Fruit fly (Drosophila melanogaster) whole organism, embryonic: ENCODE results near the gene CG5902.

Experiments used
- CG10654 ChIP-seq: fragments of 200-800 bp; sonication (Bioruptor generic); optimal IDR thresholded peaks from 2 replicates; lab custom pipeline; 2016; ENCODE audit warnings: missing biosample characterization, missing genetic modification characterization
- CG10959 ChIP-seq: fragments of 200-800 bp; sonication (Bioruptor generic); IDR thresholded peaks from 2 replicates; pipeline ENCODE4 v1.3.6; 2022; ENCODE audit warnings: missing biosample characterization, missing genetic modification characterization
- CG11085 ChIP-seq: fragments of 200-800 bp; sonication (Bioruptor generic); IDR thresholded peaks from 2 replicates; pipeline ENCODE4 v1.3.6; 2022; ENCODE audit warnings: missing biosample characterization, missing genetic modification characterization
- CG11247 ChIP-seq: fragments of 200-800 bp; sonication (Bioruptor generic); IDR thresholded peaks from 2 replicates; pipeline ENCODE4 v1.3.6; 2022; ENCODE audit warnings: missing biosample characterization, missing genetic modification characterization
- CG12104 ChIP-seq: fragments of 200-800 bp; sonication (Bioruptor generic); optimal IDR thresholded peaks from 3 replicates; lab custom pipeline; 2016; ENCODE audit warnings: missing biosample characterization, missing genetic modification characterization
- CG12236 ChIP-seq: fragments of 200-800 bp; sonication (Bioruptor generic); optimal IDR thresholded peaks from 2 replicates; lab custom pipeline; 2016; ENCODE audit warnings: missing biosample characterization, missing genetic modification characterization
- CG12391 ChIP-seq: fragments of 200-800 bp; sonication (Bioruptor generic); optimal IDR thresholded peaks from 3 replicates; lab custom pipeline; 2018; ENCODE audit warnings: missing biosample characterization, mild to moderate bottlenecking, missing genetic modification characterization, moderate library complexity
- CG12942 ChIP-seq: fragments of 200-800 bp; sonication (Bioruptor generic); optimal IDR thresholded peaks from 3 replicates; lab custom pipeline; 2016; ENCODE audit warnings: missing biosample characterization, missing genetic modification characterization
- CG13775 ChIP-seq: fragments of 200-800 bp; sonication (Bioruptor generic); optimal IDR thresholded peaks from 3 replicates; lab custom pipeline; 2017; ENCODE audit warnings: missing biosample characterization, mild to moderate bottlenecking, missing genetic modification characterization
- CG14965 ChIP-seq: fragments of 200-800 bp; sonication (Bioruptor generic); optimal IDR thresholded peaks from 2 replicates; lab custom pipeline; 2016; ENCODE audit warnings: missing biosample characterization, missing genetic modification characterization, borderline replicate concordance
- CG15011 ChIP-seq: fragments of 200-800 bp; sonication (Bioruptor generic); optimal IDR thresholded peaks from 3 replicates; lab custom pipeline; 2018; ENCODE audit warnings: missing biosample characterization, mild to moderate bottlenecking, missing genetic modification characterization
- CG1602 ChIP-seq: fragments of 200-800 bp; sonication (Bioruptor generic); optimal IDR thresholded peaks from 3 replicates; lab custom pipeline; 2016; ENCODE audit warnings: missing biosample characterization, missing genetic modification characterization
- CG17829 ChIP-seq: fragments of 200-800 bp; optimal IDR thresholded peaks from 2 replicates; lab custom pipeline; 2019; ENCODE audit warnings: missing biosample characterization, mild to moderate bottlenecking, missing genetic modification characterization, moderate library complexity
- CG32772 ChIP-seq: fragments of 200-800 bp; sonication (Bioruptor generic); IDR thresholded peaks from 2 replicates; pipeline ENCODE4 v1.3.6; 2022; ENCODE audit warnings: missing biosample characterization, missing genetic modification characterization
- CG4854 ChIP-seq: fragments of 200-800 bp; sonication (Bioruptor generic); optimal IDR thresholded peaks from 2 replicates; lab custom pipeline; 2016; ENCODE audit warnings: missing biosample characterization, missing genetic modification characterization, inconsistent platforms
- CG6175 ChIP-seq: fragments of 200-800 bp; sonication (Bioruptor generic); IDR thresholded peaks from 3 replicates; pipeline ENCODE4 v1.3.6; 2022; ENCODE audit warnings: missing biosample characterization, missing genetic modification characterization
- CG6813 ChIP-seq: fragments of 200-800 bp; sonication (Bioruptor generic); optimal IDR thresholded peaks from 2 replicates; lab custom pipeline; 2017; ENCODE audit warnings: missing biosample characterization, missing genetic modification characterization, mild to moderate bottlenecking, moderate library complexity, missing genetic modification reagents
- CG7786 ChIP-seq: fragments of 200-800 bp; sonication (Bioruptor generic); optimal IDR thresholded peaks from 2 replicates; lab custom pipeline; 2016; ENCODE audit warnings: missing biosample characterization, missing genetic modification characterization
- CG7928 ChIP-seq: fragments of 200-800 bp; sonication (Bioruptor generic); optimal IDR thresholded peaks from 2 replicates; lab custom pipeline; 2017; ENCODE audit warnings: missing biosample characterization, mild to moderate bottlenecking, missing genetic modification characterization
- D19A ChIP-seq: fragments of 200-800 bp; optimal IDR thresholded peaks from 3 replicates; lab custom pipeline; 2019; ENCODE audit warnings: missing biosample characterization, mild to moderate bottlenecking, missing genetic modification characterization, moderate library complexity
- Dbx ChIP-seq: fragments of 200-800 bp; sonication (Bioruptor generic); IDR thresholded peaks from 3 replicates; pipeline ENCODE4 v1.3.6; 2022; ENCODE audit warnings: missing biosample characterization, missing genetic modification characterization
- Hey ChIP-seq: fragments of 200-800 bp; sonication (Bioruptor generic); optimal IDR thresholded peaks from 3 replicates; lab custom pipeline; 2018; ENCODE audit warnings: missing biosample characterization, mild to moderate bottlenecking, missing genetic modification characterization
- HmgD ChIP-seq: fragments of 200-800 bp; sonication (Bioruptor generic); optimal IDR thresholded peaks from 3 replicates; lab custom pipeline; 2016; ENCODE audit warnings: missing biosample characterization, missing genetic modification characterization
- Hsf ChIP-seq: fragments of 200-800 bp; sonication (Bioruptor generic); optimal IDR thresholded peaks from 3 replicates; lab custom pipeline; 2016; ENCODE audit warnings: missing biosample characterization, missing genetic modification characterization
- MESR4 ChIP-seq: fragments of 200-800 bp; sonication (Bioruptor generic); optimal IDR thresholded peaks from 2 replicates; lab custom pipeline; 2018; ENCODE audit warnings: missing biosample characterization, mild to moderate bottlenecking, missing genetic modification characterization, moderate library complexity
- Myb ChIP-seq: fragments of 200-800 bp; sonication (Bioruptor generic); optimal IDR thresholded peaks from 2 replicates; lab custom pipeline; 2016; ENCODE audit warnings: missing biosample characterization, missing genetic modification characterization
- Xbp1 ChIP-seq: fragments of 200-800 bp; sonication (Bioruptor generic); optimal IDR thresholded peaks from 3 replicates; lab custom pipeline; 2016; ENCODE audit warnings: missing biosample characterization, mild to moderate bottlenecking, missing genetic modification characterization
- YL-1 ChIP-seq: fragments of 200-800 bp; sonication (Bioruptor generic); optimal IDR thresholded peaks from 3 replicates; lab custom pipeline; 2017; ENCODE audit warnings: missing biosample characterization, mild to moderate bottlenecking, missing genetic modification characterization
- bigmax ChIP-seq: fragments of 200-800 bp; sonication (Bioruptor generic); optimal IDR thresholded peaks from 2 replicates; lab custom pipeline; 2018; ENCODE audit warnings: missing biosample characterization, mild to moderate bottlenecking, missing genetic modification characterization
- chinmo ChIP-seq: fragments of 200-800 bp; sonication (Bioruptor generic); IDR thresholded peaks from 4 replicates; pipeline ENCODE4 v1.3.6; 2022; ENCODE audit warnings: missing biosample characterization, missing genetic modification characterization; ENCODE audit not compliant: partially characterized antibody
- croc ChIP-seq: fragments of 200-800 bp; sonication (Bioruptor generic); conservative IDR thresholded peaks from 3 replicates; pipeline ENCODE4 v1.3.6; 2022; ENCODE audit warnings: missing biosample characterization, missing genetic modification characterization
- dmrt11E ChIP-seq: fragments of 200-800 bp; sonication (Bioruptor generic); optimal IDR thresholded peaks from 3 replicates; lab custom pipeline; 2018; ENCODE audit warnings: missing biosample characterization, mild to moderate bottlenecking, missing genetic modification characterization, moderate library complexity
- ems ChIP-seq: fragments of 200-800 bp; sonication (Bioruptor generic); optimal IDR thresholded peaks from 3 replicates; lab custom pipeline; 2016; ENCODE audit warnings: missing biosample characterization, missing genetic modification characterization
- fd102C ChIP-seq: fragments of 200-800 bp; sonication (Bioruptor generic); optimal IDR thresholded peaks from 2 replicates; lab custom pipeline; 2018; ENCODE audit warnings: missing biosample characterization, mild to moderate bottlenecking, missing genetic modification characterization, moderate library complexity
- gem ChIP-seq: fragments of 200-800 bp; sonication (Bioruptor generic); optimal IDR thresholded peaks from 2 replicates; lab custom pipeline; 2019; ENCODE audit warnings: missing biosample characterization, mild to moderate bottlenecking, missing genetic modification characterization, moderate library complexity
- grau ChIP-seq: fragments of 200-800 bp; optimal IDR thresholded peaks from 3 replicates; lab custom pipeline; 2019; ENCODE audit warnings: missing biosample characterization, mild to moderate bottlenecking, missing genetic modification characterization, moderate library complexity
- gro ChIP-seq: fragments of 200-800 bp; sonication (Bioruptor generic); optimal IDR thresholded peaks from 2 replicates; lab custom pipeline; 2016; ENCODE audit warnings: missing biosample characterization, missing genetic modification characterization
- h ChIP-seq: fragments of >200 bp; optimal IDR thresholded peaks from 2 replicates; lab custom pipeline; 2017
- lmd ChIP-seq: fragments of 200-800 bp; sonication (Bioruptor generic); IDR thresholded peaks from 2 replicates; pipeline ENCODE4 v1.3.6; 2022; ENCODE audit warnings: missing biosample characterization, missing genetic modification characterization
- oc ChIP-seq: fragments of 200-800 bp; sonication (Bioruptor generic); optimal IDR thresholded peaks from 2 replicates; lab custom pipeline; 2018; ENCODE audit warnings: missing biosample characterization, mild to moderate bottlenecking, missing genetic modification characterization, moderate library complexity
- pfk ChIP-seq: fragments of 200-800 bp; sonication (Bioruptor generic); optimal IDR thresholded peaks from 2 replicates; lab custom pipeline; 2018; ENCODE audit warnings: missing biosample characterization, mild to moderate bottlenecking, missing genetic modification characterization, moderate library complexity
- pita ChIP-seq: fragments of 200-800 bp; sonication (Bioruptor generic); optimal IDR thresholded peaks from 2 replicates; lab custom pipeline; 2017; ENCODE audit warnings: missing biosample characterization, mild to moderate bottlenecking, missing genetic modification characterization
- pros ChIP-seq: fragments of 200-800 bp; sonication (Bioruptor generic); optimal IDR thresholded peaks from 3 replicates; lab custom pipeline; 2019; ENCODE audit warnings: missing biosample characterization, mild to moderate bottlenecking, missing genetic modification characterization, moderate library complexity
- scrt ChIP-seq: fragments of 200-800 bp; sonication (Bioruptor generic); optimal IDR thresholded peaks from 2 replicates; lab custom pipeline; 2018; ENCODE audit warnings: missing biosample characterization, mild to moderate bottlenecking, missing genetic modification characterization, moderate library complexity
- sob ChIP-seq: fragments of 200-800 bp; sonication (Bioruptor generic); IDR thresholded peaks from 2 replicates; pipeline ENCODE4 v1.3.6; 2022; ENCODE audit warnings: missing biosample characterization, missing genetic modification characterization
- ssp ChIP-seq: fragments of 200-800 bp; sonication (Bioruptor generic); IDR thresholded peaks from 2 replicates; pipeline ENCODE4 v1.3.6; 2022; ENCODE audit warnings: missing biosample characterization, missing genetic modification characterization
- stc ChIP-seq: fragments of 200-800 bp; sonication (Bioruptor generic); IDR thresholded peaks from 2 replicates; pipeline ENCODE4 v1.3.6; 2022; ENCODE audit warnings: missing biosample characterization, missing genetic modification characterization
- twi ChIP-seq: fragments of 200-800 bp; optimal IDR thresholded peaks from 2 replicates; lab custom pipeline; 2019; ENCODE audit warnings: missing biosample characterization, mild to moderate bottlenecking, missing genetic modification characterization, moderate library complexity
- unpg ChIP-seq: fragments of 200-800 bp; sonication (Bioruptor generic); optimal IDR thresholded peaks from 3 replicates; lab custom pipeline; 2018; ENCODE audit warnings: missing biosample characterization, mild to moderate bottlenecking, missing genetic modification characterization, moderate library complexity
- zfh2 ChIP-seq: fragments of 200-800 bp; sonication (Bioruptor generic); optimal IDR thresholded peaks from 2 replicates; lab custom pipeline; 2016; ENCODE audit warnings: missing biosample characterization, missing genetic modification characterization

CG5902 gene

dm6 chr3R:23941643-23942424 lies 44.6 kb upstream of the CG5902 start (continued):
- TF ChIP-seq CG1602 (GFP tag; lab: Kevin White, UChicago) (peak; percentile 25), grau (tag; lab: Kevin White, UChicago) (peak; percentile 15), stc (peak; percentile 66), CG6813 (GFP tag; lab: Kevin White, UChicago) (no peak), CG10654 (GFP tag; lab: Kevin White, UChicago) (no peak), scrt (GFP tag; lab: Kevin White, UChicago) (no peak), Myb (GFP tag; lab: Kevin White, UChicago) (peak; percentile 23), CG12391 (tag; lab: Kevin White, UChicago) (peak; percentile 9), gro (GFP tag; lab: Kevin White, UChicago) (peak; percentile 32), CG10959 (GFP tag; lab: Robert Waterston, UW) (no peak), CG11247 (peak; percentile 20; the same call in 1 of the 2 replicates), CG17829 (no peak), Dbx (no peak), CG4854 (GFP tag; lab: Kevin White, UChicago) (no peak), CG12942 (GFP tag; lab: Kevin White, UChicago) (no peak), oc (tag; lab: Kevin White, UChicago) (no peak), pros (GFP tag; lab: Kevin White, UChicago) (no peak), YL-1 (GFP tag; lab: Kevin White, UChicago) (no peak), ems (GFP tag; lab: Kevin White, UChicago) (no peak), fd102C (no peak), CG7786 (GFP tag; lab: Kevin White, UChicago) (peak; percentile 31), bigmax (GFP tag; lab: Kevin White, UChicago) (no peak), lmd (peak; percentile 61; the same call in 1 of the 2 replicates), CG13775 (GFP tag; lab: Kevin White, UChicago) (peak; percentile 19), CG14965 (GFP tag; lab: Kevin White, UChicago) (no peak), twi (peak; percentile 31), CG32772 (GFP tag; lab: Robert Waterston, UW) (peak; percentile 21; the same call in 1 of the 2 replicates), CG6175 (0 out of 3 replicates have a peak, but pooled peaks have one; percentile 22), dmrt11E (tag; lab: Kevin White, UChicago) (no peak), CG15011 (GFP tag; lab: Kevin White, UChicago) (no peak), HmgD (GFP tag; lab: Kevin White, UChicago) (no peak), MESR4 (GFP tag; lab: Kevin White, UChicago) (no peak), ssp (GFP tag; lab: Robert Waterston, UW) (no peak), Hsf (GFP tag; lab: Kevin White, UChicago) (peak; percentile 32), D19A (tag; lab: Kevin White, UChicago) (no peak), pfk (no peak), zfh2 (GFP tag; lab: Kevin White, UChicago) (peak; percentile 20), croc (GFP tag; lab: Robert Waterston, UW) (no peak), CG12236 (GFP tag; lab: Kevin White, UChicago) (no peak), unpg (peak; percentile 39), sob (GFP tag; lab: Robert Waterston, UW) (peak; percentile 54; the same call in 1 of the 2 replicates), h (no peak), Xbp1 (GFP tag; lab: Kevin White, UChicago) (peak; percentile 43), gem (tag; lab: Kevin White, UChicago) (peak; percentile 63), Hey (tag; lab: Kevin White, UChicago) (no peak), CG11085 (GFP tag; lab: Robert Waterston, UW) (no peak), CG7928 (GFP tag; lab: Kevin White, UChicago) (no peak), CG12104 (no peak), pita (no peak), chinmo (GFP tag; lab: Robert Waterston, UW) (0 out of 4 replicates have a peak, but pooled peaks have one; percentile 45)
